Fruit fly (Drosophila melanogaster) whole organism: ENCODE data around the gene Phs.

ENCODE experiments used
- CG8478 ChIP-seq: fragments of >200 bp; optimal IDR thresholded peaks from 2 replicates; lab custom pipeline; 2018; ENCODE audit warnings: inconsistent platforms
- Dll ChIP-seq: fragments of >200 bp; optimal IDR thresholded peaks from 2 replicates; lab custom pipeline; 2017
- EcR ChIP-seq, 2 experiments: fragments of >200 bp; optimal IDR thresholded peaks; 2 replicates each; lab custom pipeline; 2017; ENCODE audit warnings: missing biosample characterization in 2 of 2, missing genetic modification characterization in 2 of 2, missing genetic modification reagents in 2 of 2
- pan ChIP-seq: fragments of >200 bp; optimal IDR thresholded peaks from 2 replicates; lab custom pipeline; 2017
- psq ChIP-seq: fragments of >200 bp; optimal IDR thresholded peaks from 2 replicates; lab custom pipeline; 2017
- usp ChIP-seq: fragments of >200 bp; optimal IDR thresholded peaks from 2 replicates; lab custom pipeline; 2017; ENCODE audit warnings: missing biosample characterization, missing genetic modification characterization, mixed read lengths

Gene Phs

DNA sequence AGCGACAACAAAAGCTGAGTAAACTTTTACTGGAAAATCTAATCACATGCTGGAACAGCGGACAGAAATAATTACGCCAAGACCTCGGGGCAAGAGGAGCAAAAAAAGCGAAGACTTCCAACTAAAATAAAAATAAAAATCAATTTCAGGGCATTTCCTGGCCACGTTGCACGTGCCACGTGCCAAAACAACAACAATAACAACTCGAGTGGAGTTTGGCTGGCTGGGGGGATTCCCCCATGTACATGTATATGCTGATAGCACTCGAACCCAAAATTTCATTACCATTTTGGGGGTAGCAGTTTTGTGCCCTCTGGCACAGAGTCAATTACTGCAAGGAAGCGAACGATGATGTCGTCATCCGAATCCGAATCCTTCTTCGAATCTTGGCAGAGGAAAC lies 42.8 kb downstream of the Phs start:
- TF ChIP-seq pan (lab: Kevin White, UChicago), result no peak
- TF ChIP-seq usp, result no peak
- no peak for TF ChIP-seq CG8478
- no peak for TF ChIP-seq EcR (GFP tag; optimal IDR thresholded peaks at IDR 0.05; lab: Kevin White, UChicago)
- TF ChIP-seq psq (lab: Kevin White, UChicago), result no peak
- TF ChIP-seq Dll, result no peak

DNA sequence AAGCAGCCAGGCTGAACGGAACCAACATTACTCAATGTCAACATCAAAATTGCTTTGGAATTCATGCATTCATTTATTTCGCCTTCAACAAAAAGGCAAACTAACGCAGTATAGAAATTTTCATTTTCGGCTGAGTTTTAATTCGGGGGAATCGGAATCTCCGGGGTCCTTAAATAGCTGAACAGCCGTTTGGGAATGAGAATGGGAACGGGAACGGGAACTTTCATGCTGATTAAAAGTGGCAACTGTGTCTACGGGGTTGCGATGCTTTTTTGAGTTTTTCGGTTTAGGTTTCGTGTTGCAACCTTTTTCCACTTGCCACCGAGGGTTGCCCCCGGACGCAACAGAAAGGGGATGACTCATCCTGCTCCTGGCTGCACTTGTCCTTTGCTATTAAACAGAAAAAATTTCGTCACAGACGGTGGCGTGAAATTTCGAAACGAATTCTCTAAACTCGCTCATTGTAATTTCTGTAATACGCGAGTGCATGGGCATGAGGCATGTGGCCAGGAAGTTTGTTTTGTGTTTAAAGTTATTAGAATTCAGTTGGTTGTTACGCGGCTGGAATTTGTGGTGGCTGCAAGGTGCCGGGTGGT lies 44.6 kb downstream of the Phs start:
- TF ChIP-seq Dll, result no peak
- no peak for TF ChIP-seq psq (lab: Kevin White, UChicago)
- TF ChIP-seq pan (lab: Kevin White, UChicago), result no peak
- no peak for TF ChIP-seq CG8478
- no peak for TF ChIP-seq EcR (GFP tag; optimal IDR thresholded peaks at IDR 0.05; lab: Kevin White, UChicago)
- no peak for TF ChIP-seq usp

DNA sequence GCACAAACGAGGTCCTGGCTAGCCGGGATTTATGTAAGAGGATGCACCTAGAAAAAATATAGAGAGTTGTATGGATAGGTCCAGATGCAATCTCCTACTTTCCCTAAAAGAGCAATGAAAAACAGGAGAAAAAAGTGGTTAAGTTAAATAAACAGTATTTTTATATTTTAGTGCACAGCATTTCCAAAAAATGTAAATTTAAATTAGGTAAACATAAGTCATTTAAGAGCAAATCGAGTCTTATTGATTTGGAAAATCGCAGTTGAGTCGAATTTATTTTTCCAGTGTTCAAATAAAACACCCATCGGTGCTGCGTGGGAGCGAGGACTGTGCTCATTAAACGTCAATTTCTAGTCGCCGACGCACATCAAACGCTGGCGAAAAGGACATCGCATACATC lies 46.0 kb downstream of the Phs start:
- no peak for TF ChIP-seq CG8478
- no peak for TF ChIP-seq Dll
- no peak for TF ChIP-seq psq (lab: Kevin White, UChicago)
- no peak for TF ChIP-seq pan (lab: Kevin White, UChicago)
- no peak for TF ChIP-seq usp
- no peak for TF ChIP-seq EcR (GFP tag; optimal IDR thresholded peaks at IDR 0.05; lab: Kevin White, UChicago)

DNA sequence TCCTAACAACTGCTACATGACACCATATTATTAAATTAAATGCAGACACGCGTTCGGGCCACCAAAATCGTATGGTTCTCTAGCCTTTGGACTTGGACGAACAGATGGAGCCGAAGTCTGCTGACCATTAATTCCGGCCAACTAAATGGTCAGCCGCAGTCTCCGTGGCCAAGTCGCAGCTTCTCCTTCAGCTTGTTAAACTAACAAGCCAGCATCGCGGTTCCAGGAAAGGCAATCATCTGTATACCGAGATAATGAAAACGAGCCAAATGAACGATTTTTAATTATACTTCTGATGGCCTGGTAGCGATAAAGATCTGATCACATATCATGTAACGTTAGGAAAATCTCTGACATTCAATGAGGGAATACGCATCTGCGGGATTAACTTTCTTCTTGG lies 50.2 kb downstream of the Phs start:
- TF ChIP-seq psq (lab: Kevin White, UChicago) (no peak), CG8478 (no peak), pan (lab: Kevin White, UChicago) (no peak), EcR (GFP tag; optimal IDR thresholded peaks at IDR 0.05; lab: Kevin White, UChicago) (no peak), Dll (no peak), usp (no peak)

DNA sequence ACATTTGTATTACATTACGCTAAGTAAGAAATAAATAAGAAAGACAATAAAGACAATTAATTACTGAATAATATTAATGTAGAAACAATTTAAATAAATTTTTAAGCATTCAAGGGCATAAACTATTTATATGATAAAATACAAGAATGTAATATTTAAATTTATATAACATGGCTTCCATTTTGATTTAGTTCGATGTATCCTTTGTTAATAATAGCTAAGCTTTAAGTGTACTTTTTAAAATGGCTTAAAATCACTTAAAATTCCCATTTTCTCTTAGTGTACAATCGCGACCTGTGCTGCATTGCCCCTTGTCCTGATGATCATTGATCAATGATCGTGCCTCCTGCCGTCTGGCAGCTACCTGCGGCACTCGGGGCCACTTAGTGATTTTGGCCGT lies 50.8 kb downstream of the Phs start:
- TF ChIP-seq pan (lab: Kevin White, UChicago) (no peak), usp (no peak), Dll (no peak), psq (lab: Kevin White, UChicago) (no peak), CG8478 (no peak), EcR (GFP tag; optimal IDR thresholded peaks at IDR 0.05; lab: Kevin White, UChicago) (no peak)

DNA sequence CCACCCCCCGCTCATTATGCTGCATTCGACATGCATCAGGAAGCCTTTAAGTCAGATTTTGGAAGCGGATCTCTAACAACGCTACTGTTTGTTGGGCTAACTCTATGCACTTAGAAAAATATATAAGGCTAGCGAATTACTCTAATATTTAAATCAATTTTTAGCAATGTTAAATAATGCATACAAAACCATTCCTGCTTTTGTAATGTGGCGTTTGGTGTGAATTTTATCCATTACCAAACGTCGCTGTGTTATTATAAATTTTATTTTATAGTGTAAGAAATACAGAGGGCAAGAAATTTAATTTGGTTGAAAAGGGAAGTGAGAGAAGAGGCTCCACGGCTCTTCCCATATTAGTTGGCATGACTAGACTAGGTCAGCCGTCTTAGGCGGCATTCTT lies 53.1 kb downstream of the Phs start:
- TF ChIP-seq EcR (GFP tag; optimal IDR thresholded peaks at IDR 0.05; lab: Kevin White, UChicago) (no peak), psq (lab: Kevin White, UChicago) (no peak), Dll (no peak), pan (lab: Kevin White, UChicago) (no peak), CG8478 (no peak), usp (no peak)
